Worm (Caenorhabditis elegans) whole organism, mixed stage, embryonic: Measurements from ENCODE around the gene T22B2.5.

Source experiments
- M03D4.4 ChIP-seq: sonication (generic microtip); optimal IDR thresholded peaks from 2 replicates; lab custom pipeline; 2017; ENCODE audit warnings: mild to moderate bottlenecking, missing genetic modification characterization, missing compliant biosample characterization
- bed-3 ChIP-seq: fragments of 200-800 bp; sonication (Bioruptor generic); optimal IDR thresholded peaks from 3 replicates; lab custom pipeline; 2018; ENCODE audit warnings: mild to moderate bottlenecking, missing genetic modification characterization, moderate library complexity, missing compliant biosample characterization
- blmp-1 ChIP-seq: fragments of 150-350 bp; optimal IDR thresholded peaks from 2 replicates; lab custom pipeline; 2014; ENCODE audit warnings: missing biosample characterization, missing genetic modification characterization
- ceh-39 ChIP-seq: fragments of 150-350 bp; optimal IDR thresholded peaks from 2 replicates; lab custom pipeline; 2014; ENCODE audit warnings: missing biosample characterization, missing genetic modification characterization
- ceh-43 ChIP-seq: fragments of 200-800 bp; sonication (Bioruptor generic); optimal IDR thresholded peaks from 2 replicates; lab custom pipeline; 2018; ENCODE audit warnings: mild to moderate bottlenecking, missing genetic modification characterization, moderate library complexity, missing compliant biosample characterization
- ceh-83 ChIP-seq: fragments of 200-800 bp; sonication (Bioruptor generic); optimal IDR thresholded peaks from 2 replicates; lab custom pipeline; 2018; ENCODE audit warnings: mild to moderate bottlenecking, missing genetic modification characterization, missing compliant biosample characterization
- drap-1 ChIP-seq: fragments of 200-800 bp; sonication (Bioruptor generic); optimal IDR thresholded peaks from 3 replicates; lab custom pipeline; 2018; ENCODE audit warnings: mild to moderate bottlenecking, missing genetic modification characterization, missing compliant biosample characterization
- elt-1 ChIP-seq: sonication (generic microtip); optimal IDR thresholded peaks from 2 replicates; lab custom pipeline; 2017; ENCODE audit warnings: missing genetic modification characterization, mild to moderate bottlenecking, missing compliant biosample characterization, antibody characterized with exemption, moderate library complexity, borderline replicate concordance; ENCODE audit not compliant: insufficient read depth
- elt-3 ChIP-seq: fragments of 150-350 bp; optimal IDR thresholded peaks from 2 replicates; lab custom pipeline; 2014; ENCODE audit warnings: missing biosample characterization, missing genetic modification characterization
- flh-1 ChIP-seq: fragments of 200-800 bp; sonication (Bioruptor generic); optimal IDR thresholded peaks from 2 replicates; lab custom pipeline; 2018; ENCODE audit warnings: mild to moderate bottlenecking, missing genetic modification characterization, moderate library complexity, missing compliant biosample characterization
- ham-2 ChIP-seq: fragments of 200-800 bp; sonication (Bioruptor generic); optimal IDR thresholded peaks from 2 replicates; lab custom pipeline; 2018; ENCODE audit warnings: mild to moderate bottlenecking, missing genetic modification characterization, missing compliant biosample characterization
- hlh-1 ChIP-seq: fragments of 150-350 bp; optimal IDR thresholded peaks from 2 replicates; lab custom pipeline; 2014; ENCODE audit warnings: missing biosample characterization, missing genetic modification reagents, missing genetic modification characterization
- lin-13 ChIP-seq: fragments of 150-350 bp; optimal IDR thresholded peaks from 2 replicates; lab custom pipeline; 2014; ENCODE audit warnings: missing biosample characterization, missing genetic modification characterization
- lin-32 ChIP-seq: fragments of 200-800 bp; sonication (Bioruptor generic); optimal IDR thresholded peaks from 2 replicates; lab custom pipeline; 2018; ENCODE audit warnings: mild to moderate bottlenecking, missing genetic modification characterization, missing compliant biosample characterization
- lsy-2 ChIP-seq: fragments of 150-350 bp; optimal IDR thresholded peaks from 2 replicates; lab custom pipeline; 2014; ENCODE audit warnings: missing biosample characterization, missing genetic modification characterization
- mab-5 ChIP-seq: fragments of 150-350 bp; optimal IDR thresholded peaks from 2 replicates; lab custom pipeline; 2014; ENCODE audit warnings: missing biosample characterization, missing genetic modification characterization
- mep-1 ChIP-seq: fragments of 150-350 bp; optimal IDR thresholded peaks from 2 replicates; lab custom pipeline; 2017; ENCODE audit warnings: missing biosample characterization, missing genetic modification reagents, missing genetic modification characterization, inconsistent platforms
- mls-2 ChIP-seq: sonication (generic microtip); optimal IDR thresholded peaks from 2 replicates; lab custom pipeline; 2016; ENCODE audit warnings: mild to moderate bottlenecking, missing genetic modification characterization, moderate library complexity, missing compliant biosample characterization
- nhr-12 ChIP-seq: fragments of 150-350 bp; optimal IDR thresholded peaks from 2 replicates; lab custom pipeline; 2014; ENCODE audit warnings: missing biosample characterization, missing genetic modification characterization
- nhr-2 ChIP-seq: fragments of 150-350 bp; optimal IDR thresholded peaks from 2 replicates; lab custom pipeline; 2014; ENCODE audit warnings: missing biosample characterization, missing genetic modification characterization
- nhr-237 ChIP-seq: fragments of 150-350 bp; optimal IDR thresholded peaks from 2 replicates; lab custom pipeline; 2014; ENCODE audit warnings: missing biosample characterization, missing genetic modification characterization
- nhr-28 ChIP-seq: fragments of 150-350 bp; optimal IDR thresholded peaks from 2 replicates; lab custom pipeline; 2014; ENCODE audit warnings: missing biosample characterization, missing genetic modification characterization
- nhr-76 ChIP-seq: sonication (generic microtip); optimal IDR thresholded peaks from 2 replicates; lab custom pipeline; 2017; ENCODE audit warnings: missing biosample characterization, missing genetic modification characterization
- pha-4 ChIP-seq: fragments of 150-350 bp; optimal IDR thresholded peaks from 2 replicates; lab custom pipeline; 2018; ENCODE audit warnings: missing biosample characterization, missing genetic modification reagents, missing genetic modification characterization
- snpc-4 ChIP-seq: fragments of 150-350 bp; optimal IDR thresholded peaks from 2 replicates; lab custom pipeline; 2014; ENCODE audit warnings: missing biosample characterization, missing genetic modification characterization
- sptf-1 ChIP-seq: sonication (generic microtip); optimal IDR thresholded peaks from 2 replicates; lab custom pipeline; 2017; ENCODE audit warnings: mild to moderate bottlenecking, missing genetic modification characterization, moderate library complexity, missing compliant biosample characterization
- tbx-8 ChIP-seq: fragments of 200-800 bp; sonication (Bioruptor generic); optimal IDR thresholded peaks from 2 replicates; lab custom pipeline; 2018; ENCODE audit warnings: mild to moderate bottlenecking, missing genetic modification characterization, moderate library complexity, missing compliant biosample characterization
- unc-120 ChIP-seq: sonication (generic microtip); optimal IDR thresholded peaks from 2 replicates; lab custom pipeline; 2017; ENCODE audit warnings: missing genetic modification characterization, missing compliant biosample characterization; ENCODE audit not compliant: poor library complexity, severe bottlenecking
- unc-39 ChIP-seq: fragments of 150-350 bp; optimal IDR thresholded peaks from 2 replicates; lab custom pipeline; 2014; ENCODE audit warnings: missing biosample characterization, missing genetic modification characterization
- unc-62 ChIP-seq: fragments of 150-350 bp; optimal IDR thresholded peaks from 2 replicates; lab custom pipeline; 2014; ENCODE audit warnings: missing biosample characterization, missing genetic modification reagents, missing genetic modification characterization
- ztf-11 ChIP-seq: fragments of 150-350 bp; optimal IDR thresholded peaks from 2 replicates; lab custom pipeline; 2014; ENCODE audit warnings: missing biosample characterization, missing genetic modification characterization

T22B2.5 gene

ce11 chrX:3942267-3942666 is 31.1 kb upstream of the T22B2.5 start, which contains the start of gene T19D2.13:
TSS of gene T19D2.13 (minus strand) at chrX:3942367.
- TF ChIP-seq tbx-8: no peak
- no peak for TF ChIP-seq flh-1
- TF ChIP-seq blmp-1 (tag; lab: Kevin White, UChicago): no peak
- TF ChIP-seq nhr-2 (tag; lab: Kevin White, UChicago): no peak
- no peak for TF ChIP-seq unc-120 (tag; lab: Kevin White, UChicago)
- no peak for TF ChIP-seq lsy-2 (tag; lab: Kevin White, UChicago)
- TF ChIP-seq mls-2: no peak
- TF ChIP-seq nhr-76: no peak
- TF ChIP-seq lin-13 (tag; lab: Kevin White, UChicago): no peak
- TF ChIP-seq unc-39: no peak
- no peak for TF ChIP-seq mab-5 (tag; lab: Kevin White, UChicago)
- no peak for TF ChIP-seq elt-1 (tag; lab: Kevin White, UChicago)
- no peak for TF ChIP-seq drap-1
- no peak for TF ChIP-seq pha-4 (tag; lab: Kevin White, UChicago)
- no peak for TF ChIP-seq mep-1 (tag; lab: Kevin White, UChicago)
- TF ChIP-seq ceh-39: no peak
- TF ChIP-seq snpc-4: no peak
- no peak for TF ChIP-seq nhr-12 (tag; lab: Kevin White, UChicago)

- TF ChIP-seq tbx-8: no peak
- no peak for TF ChIP-seq hlh-1 (tag; lab: Kevin White, UChicago)
- no peak for TF ChIP-seq mls-2
- no peak for TF ChIP-seq ztf-11 (tag; lab: Kevin White, UChicago)
- TF ChIP-seq pha-4 (tag; lab: Kevin White, UChicago): no peak
- TF ChIP-seq nhr-28 (tag; lab: Kevin White, UChicago): no peak
- no peak for TF ChIP-seq unc-39
- TF ChIP-seq flh-1: no peak
- TF ChIP-seq lin-13 (tag; lab: Kevin White, UChicago): no peak
- TF ChIP-seq ceh-83: no peak
- TF ChIP-seq lin-32: no peak
- no peak for TF ChIP-seq blmp-1 (tag; lab: Kevin White, UChicago)
- TF ChIP-seq nhr-237: no peak
- no peak for TF ChIP-seq bed-3
- TF ChIP-seq ham-2 (GFP tag; lab: Kevin White, UChicago): no peak
- TF ChIP-seq unc-62: no peak
- TF ChIP-seq sptf-1: no peak
Observed at ce11 chrX:3938950-3939349, 27.8 kb upstream of the T22B2.5 start, which contains the start of gene T19D2.3. TSS of gene T19D2.3 (plus strand) at chrX:3939250.

ce11 chrX:3937884-3938283 is 26.7 kb upstream of the T22B2.5 start:
- TF ChIP-seq M03D4.4 (tag; lab: Kevin White, UChicago) (no peak), blmp-1 (tag; lab: Kevin White, UChicago) (no peak)

- no peak for TF ChIP-seq snpc-4
- no peak for TF ChIP-seq mls-2
- no peak for TF ChIP-seq ceh-39
- no peak for TF ChIP-seq ham-2 (GFP tag; lab: Kevin White, UChicago)
- TF ChIP-seq elt-3 (tag; lab: Kevin White, UChicago): no peak
- no peak for TF ChIP-seq ceh-43 (GFP tag; lab: Kevin White, UChicago)
Observed at ce11 chrX:3937483-3937882, 26.3 kb upstream of the T22B2.5 start.

- no peak for TF ChIP-seq sptf-1
- no peak for TF ChIP-seq unc-62
- TF ChIP-seq snpc-4: no peak
Observed at ce11 chrX:3932694-3933093, 21.5 kb upstream of the T22B2.5 start.

- no peak for TF ChIP-seq unc-120 (tag; lab: Kevin White, UChicago)
- TF ChIP-seq, all 35 proteins: peak for 0
Observed at ce11 chrX:3931350-3931749, 20.2 kb upstream of the T22B2.5 start, which contains the start of gene adt-3. TSS of gene adt-3 (plus strand) at chrX:3931650.
